Fruit fly (Drosophila melanogaster): ENCODE measurements around the gene Gr93b.

Gr93b gene

dm6 chr3R:21828785-21829486, 14.6 kb downstream of the Gr93b start (continued):
- TF ChIP-seq CG18262 (tag; optimal IDR thresholded peaks at IDR 0.05): peak; percentile 96
- TF ChIP-seq hb (GFP tag; IDR thresholded peaks at IDR 0.05; ENCODE audit: partially characterized antibody): no peak
- TF ChIP-seq Blimp-1 (GFP tag; optimal IDR thresholded peaks at IDR 0.05): peak; percentile 88
- TF ChIP-seq crp (GFP tag; optimal IDR thresholded peaks at IDR 0.05): no peak
- TF ChIP-seq CG17568 (GFP tag; optimal IDR thresholded peaks at IDR 0.05): peak; percentile 21
- peak; percentile 46 for TF ChIP-seq CG6654 (GFP tag; optimal IDR thresholded peaks at IDR 0.05)
- TF ChIP-seq CG10979 (tag; optimal IDR thresholded peaks at IDR 0.05): peak; percentile 96
- no peak for TF ChIP-seq dimm (GFP tag; IDR thresholded peaks at IDR 0.05)
- TF ChIP-seq CG3065 (GFP tag; optimal IDR thresholded peaks at IDR 0.05): peak; percentile 12
- no peak for TF ChIP-seq her (GFP tag; optimal IDR thresholded peaks at IDR 0.05)
- TF ChIP-seq ATbp (GFP tag; optimal IDR thresholded peaks at IDR 0.05): peak; percentile 70
- 0 out of 2 replicates have a peak, but pooled peaks have one; percentile 37 for TF ChIP-seq CG32767 (GFP tag; IDR thresholded peaks at IDR 0.05)
- TF ChIP-seq CG32772 (GFP tag; IDR thresholded peaks at IDR 0.05): peak; percentile 52
- peak; percentile 54 for TF ChIP-seq CG18619 (GFP tag; optimal IDR thresholded peaks at IDR 0.05)
- peak; percentile 55; the same call in 2 of the 3 replicates for TF ChIP-seq zfh1 (GFP tag; IDR thresholded peaks at IDR 0.05)
- TF ChIP-seq dmrt11E (tag; optimal IDR thresholded peaks at IDR 0.05): peak; percentile 97
- TF ChIP-seq CG7786 (GFP tag; optimal IDR thresholded peaks at IDR 0.05): no peak
- peak; percentile 83 for TF ChIP-seq CG2875 (GFP tag; optimal IDR thresholded peaks at IDR 0.05)
- peak in 1 of 2 experiments; percentile 57 for TF ChIP-seq Eip74EF (GFP tag; optimal IDR thresholded peaks at IDR 0.05)
- peak; percentile 37; the same call in 1 of the 2 replicates for TF ChIP-seq CG4730 (GFP tag; IDR thresholded peaks at IDR 0.05)
- TF ChIP-seq HmgZ (tag; optimal IDR thresholded peaks at IDR 0.05): peak; percentile 32
- peak; percentile 77 for TF ChIP-seq CG16815 (GFP tag; optimal IDR thresholded peaks at IDR 0.05)
- peak; percentile 99 for TF ChIP-seq crol (GFP tag; IDR thresholded peaks at IDR 0.05)
- no peak for TF ChIP-seq CG17912 (GFP tag; optimal IDR thresholded peaks at IDR 0.05)
- peak; percentile 88 for TF ChIP-seq sens (GFP tag)
- TF ChIP-seq gcm (GFP tag; optimal IDR thresholded peaks at IDR 0.05): peak; percentile 87
- TF ChIP-seq Sry-δ (GFP tag; optimal IDR thresholded peaks at IDR 0.05): no peak
- TF ChIP-seq org-1 (GFP tag; optimal IDR thresholded peaks at IDR 0.05): peak; percentile 49
- peak; percentile 41 for TF ChIP-seq CG10654 (GFP tag; optimal IDR thresholded peaks at IDR 0.05)
- no peak for TF ChIP-seq CG10543 (GFP tag; optimal IDR thresholded peaks at IDR 0.05)
- TF ChIP-seq nerfin-1 (tag; optimal IDR thresholded peaks at IDR 0.05): peak; percentile 66
- peak; percentile 71 for TF ChIP-seq CG30403 (GFP tag; optimal IDR thresholded peaks at IDR 0.05)
- TF ChIP-seq Xrp1 (GFP tag; IDR thresholded peaks at IDR 0.05): peak; percentile 92
- TF ChIP-seq CG34422 (GFP tag; IDR thresholded peaks at IDR 0.05): peak; percentile 55; the same call in 2 of the 3 replicates
- peak; percentile 50 for TF ChIP-seq Usf (GFP tag; optimal IDR thresholded peaks at IDR 0.05)
- peak; percentile 78 for TF ChIP-seq PHDP (tag; optimal IDR thresholded peaks at IDR 0.05)

dm6 chr3R:21828040-21828526, 15.5 kb downstream of the Gr93b start:
- peak; percentile 60 for TF ChIP-seq slp2 (GFP tag; optimal IDR thresholded peaks at IDR 0.05)
- no peak for TF ChIP-seq CG10274 (GFP tag; optimal IDR thresholded peaks at IDR 0.05)
- TF ChIP-seq Chrac-16 (GFP tag; optimal IDR thresholded peaks at IDR 0.05): peak; percentile 80
- TF ChIP-seq CG6272 (GFP tag; IDR thresholded peaks at IDR 0.05): peak; percentile 72
- peak; percentile 86 for TF ChIP-seq row (GFP tag; IDR thresholded peaks at IDR 0.05)
- no peak for TF ChIP-seq CG4328 (GFP tag; optimal IDR thresholded peaks at IDR 0.05)
- no peak for TF ChIP-seq HHEX (GFP tag; optimal IDR thresholded peaks at IDR 0.05)
- no peak for TF ChIP-seq CG17912 (GFP tag; optimal IDR thresholded peaks at IDR 0.05)
- TF ChIP-seq Doc3 (GFP tag; IDR thresholded peaks at IDR 0.05; ENCODE audit: partially characterized antibody): no peak
- TF ChIP-seq odd (GFP tag; optimal IDR thresholded peaks at IDR 0.05): no peak
- TF ChIP-seq CG7372 (GFP tag; IDR thresholded peaks at IDR 0.05): peak; percentile 42; the same call in 1 of the 2 replicates
- TF ChIP-seq cas (GFP tag; IDR thresholded peaks at IDR 0.05): no peak
- no peak for TF ChIP-seq CG2120 (GFP tag; optimal IDR thresholded peaks at IDR 0.05)
- TF ChIP-seq Nf-YC (tag; optimal IDR thresholded peaks at IDR 0.05): no peak
- TF ChIP-seq Lim3 (GFP tag; IDR thresholded peaks at IDR 0.05): 0 out of 2 replicates have a peak, but pooled peaks have one; percentile 23
